Worm (Caenorhabditis elegans) whole organism, L1 larva: ENCODE measurements around the gene C49C3.6.

Source experiments
- C34B4.2 ChIP-seq: sonication (generic microtip); optimal IDR thresholded peaks from 2 replicates; lab custom pipeline; 2017; ENCODE audit warnings: mild to moderate bottlenecking, missing genetic modification characterization, missing compliant biosample characterization
- aha-1 ChIP-seq: fragments of 150-350 bp; optimal IDR thresholded peaks from 2 replicates; lab custom pipeline; 2014; ENCODE audit warnings: missing biosample characterization, missing genetic modification characterization
- ceh-90 ChIP-seq: sonication (generic microtip); optimal IDR thresholded peaks from 2 replicates; lab custom pipeline; 2016; ENCODE audit warnings: missing genetic modification characterization, missing compliant biosample characterization
- dsc-1 ChIP-seq: sonication (generic microtip); optimal IDR thresholded peaks from 2 replicates; lab custom pipeline; 2016; ENCODE audit warnings: mild to moderate bottlenecking, missing genetic modification characterization, missing compliant biosample characterization
- lin-39 ChIP-seq: fragments of 150-350 bp; optimal IDR thresholded peaks from 2 replicates; lab custom pipeline; 2014; ENCODE audit warnings: missing biosample characterization, missing genetic modification reagents, missing genetic modification characterization
- nhr-90 ChIP-seq: sonication (generic microtip); optimal IDR thresholded peaks from 2 replicates; lab custom pipeline; 2016; ENCODE audit warnings: mild to moderate bottlenecking, missing genetic modification characterization, missing compliant biosample characterization; ENCODE audit not compliant: poor library complexity
- snpc-4 ChIP-seq: fragments of 150-350 bp; optimal IDR thresholded peaks from 2 replicates; lab custom pipeline; 2014; ENCODE audit warnings: missing biosample characterization, missing genetic modification characterization
- sptf-1 ChIP-seq: fragments of 150-350 bp; optimal IDR thresholded peaks from 2 replicates; lab custom pipeline; 2014; ENCODE audit warnings: missing biosample characterization, missing genetic modification characterization
- swsn-7 ChIP-seq: sonication (generic microtip); optimal IDR thresholded peaks from 2 replicates; lab custom pipeline; 2016; ENCODE audit warnings: missing genetic modification characterization, missing compliant biosample characterization
- unc-30 ChIP-seq: sonication (generic microtip); optimal IDR thresholded peaks from 2 replicates; lab custom pipeline; 2017; ENCODE audit warnings: missing biosample characterization, missing genetic modification characterization
- ztf-11 ChIP-seq, 2 experiments: sonication (generic microtip); optimal IDR thresholded peaks; 2 replicates each; lab custom pipeline; 2016 to 2017; ENCODE audit warnings: missing genetic modification characterization in 2 of 2, missing biosample characterization in 1 of 2, missing compliant biosample characterization in 1 of 2
- ztf-4 ChIP-seq: fragments of 150-350 bp; optimal IDR thresholded peaks from 2 replicates; lab custom pipeline; 2014; ENCODE audit warnings: missing biosample characterization, missing genetic modification characterization

- TF ChIP-seq dsc-1 (tag; lab: Kevin White, UChicago): no peak
- no peak for TF ChIP-seq nhr-90 (tag; lab: Kevin White, UChicago)
- TF ChIP-seq sptf-1: no peak
- TF ChIP-seq aha-1 (tag; lab: Kevin White, UChicago): no peak
- no peak for TF ChIP-seq lin-39 (tag; lab: Kevin White, UChicago)
- TF ChIP-seq C34B4.2 (tag; lab: Kevin White, UChicago): no peak
- no peak for TF ChIP-seq ztf-4 (tag; lab: Kevin White, UChicago)
- TF ChIP-seq swsn-7: no peak
- no peak for TF ChIP-seq ztf-11 (tag; optimal IDR thresholded peaks at IDR 0.05; lab: Kevin White, UChicago)
- TF ChIP-seq unc-30 (tag; lab: Kevin White, UChicago): no peak
- no peak for TF ChIP-seq snpc-4 (tag; lab: Kevin White, UChicago)
- TF ChIP-seq ceh-90 (tag; lab: Kevin White, UChicago): no peak
Observed at ce11 chrIV:17287908-17288675, 43.2 kb upstream of the C49C3.6 start, which contains the start of gene zipt-7.1.
